Worm (Caenorhabditis elegans) whole organism, L4/young adult: ENCODE measurements around the gene ugt-11.

ENCODE experiments used
- W03F9.2 ChIP-seq: fragments of 150-350 bp; optimal IDR thresholded peaks from 2 replicates; lab custom pipeline; 2014; ENCODE audit warnings: missing biosample characterization, missing genetic modification characterization
- dao-5 ChIP-seq: sonication (generic microtip); optimal IDR thresholded peaks from 2 replicates; lab custom pipeline; 2016; ENCODE audit warnings: missing genotype, missing genetic modification characterization, moderate library complexity, missing compliant biosample characterization
- him-1 ChIP-seq: sonication (generic microtip); optimal IDR thresholded peaks from 2 replicates; lab custom pipeline; 2016; ENCODE audit warnings: missing genotype, missing genetic modification reagents, missing genetic modification characterization, missing compliant biosample characterization

DNA sequence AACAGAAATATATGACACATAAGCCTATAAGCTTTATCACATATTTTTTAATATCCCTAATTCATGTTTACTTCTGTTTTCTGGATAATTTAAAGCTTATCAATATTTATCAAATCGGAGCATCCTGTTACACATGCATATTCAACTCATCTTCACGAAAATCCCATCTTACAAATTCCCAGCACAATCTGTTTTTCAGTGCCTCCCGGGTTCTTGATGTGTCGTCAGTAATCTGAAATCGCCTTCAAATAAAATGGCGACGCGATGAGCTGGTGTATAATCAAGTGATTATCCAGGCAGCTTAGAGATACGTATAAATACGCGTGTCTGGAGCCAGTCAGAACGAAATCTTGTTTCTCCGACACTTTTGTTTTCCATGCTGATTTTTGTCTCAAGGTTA, 44.4 kb downstream of the ugt-11 start:
- TF ChIP-seq dao-5 (tag; lab: Kevin White, UChicago) (no peak), W03F9.2 (tag; lab: Kevin White, UChicago) (no peak), him-1 (tag; lab: Kevin White, UChicago) (no peak)
